Worm (Caenorhabditis elegans) whole organism, L1 larva: Measurements from ENCODE around the gene Y37D8A.16.

Source experiments
- C34B4.2 ChIP-seq: sonication (generic microtip); optimal IDR thresholded peaks from 2 replicates; lab custom pipeline; 2017; ENCODE audit warnings: mild to moderate bottlenecking, missing genetic modification characterization, missing compliant biosample characterization
- aly-2 ChIP-seq: fragments of 150-350 bp; optimal IDR thresholded peaks from 2 replicates; lab custom pipeline; 2014; ENCODE audit warnings: missing biosample characterization, missing genetic modification characterization
- ama-1 ChIP-seq: fragments of 150-350 bp; optimal IDR thresholded peaks from 2 replicates; lab custom pipeline; 2014
- ceh-63 ChIP-seq: fragments of 200-800 bp; sonication (Bioruptor generic); optimal IDR thresholded peaks from 2 replicates; lab custom pipeline; 2018; ENCODE audit warnings: mild to moderate bottlenecking, missing genetic modification characterization, missing compliant biosample characterization
- ceh-8 ChIP-seq: fragments of 200-800 bp; sonication (Bioruptor generic); optimal IDR thresholded peaks from 2 replicates; lab custom pipeline; 2018; ENCODE audit warnings: mild to moderate bottlenecking, missing genetic modification characterization, moderate library complexity, missing compliant biosample characterization
- efl-1 ChIP-seq, 4 experiments: fragments of 150-350 bp; optimal IDR thresholded peaks in 3 of 4; peaks in 1 of 4; 1 replicate in 1 of 4; 2 replicates in 3 of 4; lab custom pipeline; 2014; ENCODE audit warnings: missing biosample characterization in 2 of 4, missing genetic modification characterization in 2 of 4, missing genetic modification reagents in 2 of 4
- egl-13 ChIP-seq: sonication (generic microtip); optimal IDR thresholded peaks from 2 replicates; lab custom pipeline; 2016; ENCODE audit warnings: missing genotype, missing genetic modification reagents, missing genetic modification characterization, missing compliant biosample characterization
- fkh-4 ChIP-seq: sonication (generic microtip); optimal IDR thresholded peaks from 2 replicates; lab custom pipeline; 2016; ENCODE audit warnings: missing compliant biosample characterization, missing genetic modification characterization, borderline replicate concordance
- fkh-8 ChIP-seq: sonication (generic microtip); optimal IDR thresholded peaks from 2 replicates; lab custom pipeline; 2016; ENCODE audit warnings: mild to moderate bottlenecking, missing genetic modification characterization, missing compliant biosample characterization
- grh-1 ChIP-seq: fragments of 200-800 bp; sonication (Bioruptor generic); IDR thresholded peaks from 2 replicates; pipeline ENCODE4 v1.3.6; 2022; ENCODE audit warnings: missing genetic modification reagents, missing genetic modification characterization, missing compliant biosample characterization
- hpl-2 ChIP-seq: fragments of 150-350 bp; optimal IDR thresholded peaks from 2 replicates; lab custom pipeline; 2014; ENCODE audit warnings: missing biosample characterization, missing genetic modification reagents, missing genetic modification characterization
- isw-1 ChIP-seq: fragments of 200-800 bp; sonication (Bioruptor generic); IDR thresholded peaks from 2 replicates; pipeline ENCODE4 v1.3.6; 2022; ENCODE audit warnings: missing genetic modification characterization, missing compliant biosample characterization
- jun-1 ChIP-seq: fragments of 150-350 bp; optimal IDR thresholded peaks from 2 replicates; lab custom pipeline; 2014; ENCODE audit warnings: missing biosample characterization, missing genetic modification reagents, missing genetic modification characterization
- lin-13 ChIP-seq: fragments of 150-350 bp; optimal IDR thresholded peaks from 2 replicates; lab custom pipeline; 2014; ENCODE audit warnings: missing biosample characterization, missing genetic modification reagents, missing genetic modification characterization
- lin-14 ChIP-seq: fragments of 200-800 bp; sonication (Bioruptor generic); optimal IDR thresholded peaks from 2 replicates; lab custom pipeline; 2018; ENCODE audit warnings: mild to moderate bottlenecking, missing genetic modification characterization, moderate library complexity, missing compliant biosample characterization
- lin-35 ChIP-seq, 2 experiments: fragments of 150-350 bp; optimal IDR thresholded peaks; 2 replicates each; lab custom pipeline; 2014; ENCODE audit warnings: missing biosample characterization in 2 of 2, missing genetic modification characterization in 2 of 2, missing genetic modification reagents in 2 of 2
- lir-3 ChIP-seq: sonication (generic microtip); optimal IDR thresholded peaks from 2 replicates; lab custom pipeline; 2016; ENCODE audit warnings: mild to moderate bottlenecking, missing genetic modification characterization, moderate library complexity, missing compliant biosample characterization; ENCODE audit not compliant: poor library complexity
- lsy-2 ChIP-seq, 2 experiments: fragments of 150-350 bp; optimal IDR thresholded peaks; 2 replicates each; lab custom pipeline; 2014; ENCODE audit warnings: missing biosample characterization in 2 of 2, missing genetic modification characterization in 2 of 2
- mab-9 ChIP-seq: fragments of 200-800 bp; sonication (Bioruptor generic); IDR thresholded peaks from 2 replicates; pipeline ENCODE4 v1.3.6; 2022; ENCODE audit warnings: missing genetic modification reagents, missing genetic modification characterization, missing compliant biosample characterization
- mef-2 ChIP-seq: fragments of 150-350 bp; optimal IDR thresholded peaks from 2 replicates; lab custom pipeline; 2014; ENCODE audit warnings: missing biosample characterization, missing genetic modification characterization
- nhr-12 ChIP-seq: sonication (generic microtip); optimal IDR thresholded peaks from 2 replicates; lab custom pipeline; 2017; ENCODE audit warnings: missing biosample characterization, missing genetic modification characterization
- nhr-28 ChIP-seq: fragments of 150-350 bp; optimal IDR thresholded peaks from 2 replicates; lab custom pipeline; 2014; ENCODE audit warnings: missing biosample characterization, missing genetic modification characterization
- nhr-76 ChIP-seq: sonication (generic microtip); optimal IDR thresholded peaks from 2 replicates; lab custom pipeline; 2017; ENCODE audit warnings: missing biosample characterization, missing genetic modification characterization
- nhr-77 ChIP-seq: fragments of 150-350 bp; optimal IDR thresholded peaks from 2 replicates; lab custom pipeline; 2014; ENCODE audit warnings: missing biosample characterization, missing genetic modification characterization
- nhr-90 ChIP-seq: sonication (generic microtip); optimal IDR thresholded peaks from 2 replicates; lab custom pipeline; 2016; ENCODE audit warnings: mild to moderate bottlenecking, missing genetic modification characterization, missing compliant biosample characterization; ENCODE audit not compliant: poor library complexity
- pag-3 ChIP-seq: sonication (generic microtip); optimal IDR thresholded peaks from 2 replicates; lab custom pipeline; 2017; ENCODE audit warnings: missing genetic modification characterization, mild to moderate bottlenecking, missing compliant biosample characterization, antibody characterized with exemption, borderline replicate concordance; ENCODE audit not compliant: insufficient read depth
- pax-3 ChIP-seq: fragments of 200-800 bp; sonication (Bioruptor generic); optimal IDR thresholded peaks from 2 replicates; lab custom pipeline; 2018; ENCODE audit warnings: mild to moderate bottlenecking, missing genetic modification characterization, moderate library complexity, missing compliant biosample characterization
- rnt-1 ChIP-seq: sonication (generic microtip); optimal IDR thresholded peaks from 2 replicates; lab custom pipeline; 2016; ENCODE audit warnings: mild to moderate bottlenecking, missing genetic modification characterization, moderate library complexity, missing compliant biosample characterization
- skn-1 ChIP-seq: fragments of 150-350 bp; optimal IDR thresholded peaks from 2 replicates; lab custom pipeline; 2014; ENCODE audit warnings: missing biosample characterization, missing genetic modification characterization
- snpc-4 ChIP-seq: fragments of 150-350 bp; optimal IDR thresholded peaks from 2 replicates; lab custom pipeline; 2014; ENCODE audit warnings: missing biosample characterization, missing genetic modification characterization
- snu-23 ChIP-seq: sonication (generic microtip); optimal IDR thresholded peaks from 2 replicates; lab custom pipeline; 2016; ENCODE audit warnings: missing genetic modification characterization, missing compliant biosample characterization
- sox-4 ChIP-seq: sonication (generic microtip); optimal IDR thresholded peaks from 2 replicates; lab custom pipeline; 2016; ENCODE audit warnings: missing genetic modification characterization, missing compliant biosample characterization
- unc-30 ChIP-seq: sonication (generic microtip); optimal IDR thresholded peaks from 2 replicates; lab custom pipeline; 2017; ENCODE audit warnings: missing biosample characterization, missing genetic modification characterization
- ztf-11 ChIP-seq, 2 experiments: sonication (generic microtip); optimal IDR thresholded peaks; 2 replicates each; lab custom pipeline; 2016 to 2017; ENCODE audit warnings: missing genetic modification characterization in 2 of 2, missing biosample characterization in 1 of 2, missing compliant biosample characterization in 1 of 2
- ztf-4 ChIP-seq: fragments of 150-350 bp; optimal IDR thresholded peaks from 2 replicates; lab custom pipeline; 2014; ENCODE audit warnings: missing biosample characterization, missing genetic modification characterization

Gene Y37D8A.16

ce11 chrIII:12931786-12932427, 13.4 kb upstream of the Y37D8A.16 start, which contains the start of gene rbm-7 (continued):
- TF ChIP-seq nhr-12 (tag; lab: Kevin White, UChicago) = no peak
- peak; percentile 79 to 86 for TF ChIP-seq lin-35 (GFP tag; optimal IDR thresholded peaks at IDR 0.05; lab: Kevin White, UChicago)
- peak; percentile 81 for TF ChIP-seq snu-23 (GFP tag; lab: Kevin White, UChicago)
- peak; percentile 69 for TF ChIP-seq isw-1 (GFP tag; lab: Robert Waterston, UW)
- TF ChIP-seq snpc-4 (tag; lab: Kevin White, UChicago) = peak; percentile 52
- TF ChIP-seq efl-1 (optimal IDR thresholded peaks at IDR 0.05; lab: Kevin White, UChicago) = peak; percentile 78 to 82
- TF ChIP-seq efl-1 (GFP tag; optimal IDR thresholded peaks at IDR 0.05 in 1 of 2; lab: Kevin White, UChicago) = peak; percentile 77 to 97
- TF ChIP-seq rnt-1 = peak; percentile 87
- peak; percentile 64 for TF ChIP-seq skn-1 (tag; lab: Kevin White, UChicago)
- TF ChIP-seq ztf-4 (tag; lab: Kevin White, UChicago) = no peak
- peak; percentile 60 for TF ChIP-seq lin-13
- TF ChIP-seq mef-2 = no peak
- TF ChIP-seq nhr-77 (tag; lab: Kevin White, UChicago) = peak; percentile 36
- no peak for TF ChIP-seq pax-3 (tag; lab: Kevin White, UChicago)
- no peak for TF ChIP-seq lin-14
- no peak for TF ChIP-seq sox-4
- TF ChIP-seq ceh-8 = no peak
- peak; percentile 26 for TF ChIP-seq nhr-76 (tag; lab: Kevin White, UChicago)
- no peak for TF ChIP-seq lir-3 (tag; lab: Kevin White, UChicago)
- TF ChIP-seq, all 84 proteins: peak for 44

ce11 chrIII:12931108-12931507, 12.6 kb upstream of the Y37D8A.16 start:
- TF ChIP-seq pag-3 (tag; lab: Kevin White, UChicago) = no peak
- TF ChIP-seq jun-1 = no peak
- 0 out of 2 replicates have a peak, but pooled peaks have one; percentile 16 for TF ChIP-seq grh-1 (GFP tag; lab: Robert Waterston, UW)
- no peak for TF ChIP-seq efl-1 (optimal IDR thresholded peaks at IDR 0.05; lab: Kevin White, UChicago)
- TF ChIP-seq efl-1 (GFP tag; optimal IDR thresholded peaks at IDR 0.05 in 1 of 2; lab: Kevin White, UChicago) = peak in 1 of 2 experiments; percentile 22
- no peak for TF ChIP-seq rnt-1

ce11 chrIII:12929573-12929972, 11.1 kb upstream of the Y37D8A.16 start, which contains the start of gene Y37D8A.19:
Gene Y37D8A.19, plus strand, starts transcription at chrIII:12929873.
- TF ChIP-seq unc-30 (tag; lab: Kevin White, UChicago) (no peak), ceh-63 (GFP tag; lab: Kevin White, UChicago) (no peak), lsy-2 (tag; optimal IDR thresholded peaks at IDR 0.05; lab: Kevin White, UChicago) (no peak), hpl-2 (GFP tag; lab: Kevin White, UChicago) (no peak), efl-1 (optimal IDR thresholded peaks at IDR 0.05; lab: Kevin White, UChicago) (no peak), efl-1 (GFP tag; optimal IDR thresholded peaks at IDR 0.05 in 1 of 2; lab: Kevin White, UChicago) (no peak), fkh-8 (tag; lab: Kevin White, UChicago) (no peak), pax-3 (tag; lab: Kevin White, UChicago) (no peak), fkh-4 (tag; lab: Kevin White, UChicago) (no peak), nhr-28 (tag; lab: Kevin White, UChicago) (no peak), pag-3 (tag; lab: Kevin White, UChicago) (no peak), jun-1 (no peak), C34B4.2 (tag; lab: Kevin White, UChicago) (no peak), egl-13 (tag; lab: Kevin White, UChicago) (no peak), aly-2 (tag; lab: Kevin White, UChicago) (no peak), mab-9 (GFP tag; lab: Robert Waterston, UW) (no peak), nhr-90 (tag; lab: Kevin White, UChicago) (no peak), ztf-11 (tag; optimal IDR thresholded peaks at IDR 0.05; lab: Kevin White, UChicago) (no peak), ama-1 (lab: Kevin White, UChicago) (no peak), lin-35 (GFP tag; optimal IDR thresholded peaks at IDR 0.05; lab: Kevin White, UChicago) (no peak)
